Worm (Caenorhabditis elegans) whole organism, L1 larva: Measurements from ENCODE around the gene srlf-36.

Experiments
- C04F5.9 ChIP-seq: sonication (generic microtip); optimal IDR thresholded peaks from 2 replicates; lab custom pipeline; 2016; ENCODE audit warnings: missing genetic modification characterization, missing compliant biosample characterization
- C34B4.2 ChIP-seq: sonication (generic microtip); optimal IDR thresholded peaks from 2 replicates; lab custom pipeline; 2017; ENCODE audit warnings: mild to moderate bottlenecking, missing genetic modification characterization, missing compliant biosample characterization
- F16B12.6 ChIP-seq: fragments of 150-350 bp; optimal IDR thresholded peaks from 2 replicates; lab custom pipeline; 2014; ENCODE audit warnings: missing biosample characterization, missing genetic modification characterization
- Y116A8C.19 ChIP-seq: sonication (generic microtip); optimal IDR thresholded peaks from 2 replicates; lab custom pipeline; 2016; ENCODE audit warnings: missing compliant biosample characterization, missing genetic modification characterization, borderline replicate concordance
- aha-1 ChIP-seq: fragments of 150-350 bp; optimal IDR thresholded peaks from 2 replicates; lab custom pipeline; 2014; ENCODE audit warnings: missing biosample characterization, missing genetic modification characterization
- ama-1 ChIP-seq: fragments of 150-350 bp; optimal IDR thresholded peaks from 2 replicates; lab custom pipeline; 2014
- ceh-63 ChIP-seq: fragments of 200-800 bp; sonication (Bioruptor generic); optimal IDR thresholded peaks from 2 replicates; lab custom pipeline; 2018; ENCODE audit warnings: mild to moderate bottlenecking, missing genetic modification characterization, missing compliant biosample characterization
- ceh-90 ChIP-seq: sonication (generic microtip); optimal IDR thresholded peaks from 2 replicates; lab custom pipeline; 2016; ENCODE audit warnings: missing genetic modification characterization, missing compliant biosample characterization
- ces-1 ChIP-seq: fragments of 150-350 bp; optimal IDR thresholded peaks from 2 replicates; lab custom pipeline; 2014; ENCODE audit warnings: missing biosample characterization, missing genetic modification reagents, missing genetic modification characterization
- dpl-1 ChIP-seq, 3 experiments: fragments of 150-350 bp in 2 of 3; sonication (generic microtip) in 1 of 3; optimal IDR thresholded peaks; 2 replicates each; lab custom pipeline; 2014 to 2017; ENCODE audit warnings: missing biosample characterization in 3 of 3, missing genetic modification characterization in 3 of 3, missing genetic modification reagents in 3 of 3
- dsc-1 ChIP-seq: sonication (generic microtip); optimal IDR thresholded peaks from 2 replicates; lab custom pipeline; 2016; ENCODE audit warnings: mild to moderate bottlenecking, missing genetic modification characterization, missing compliant biosample characterization
- efl-1 ChIP-seq, 4 experiments: fragments of 150-350 bp; optimal IDR thresholded peaks in 3 of 4; peaks in 1 of 4; 1 replicate in 1 of 4; 2 replicates in 3 of 4; lab custom pipeline; 2014; ENCODE audit warnings: missing biosample characterization in 2 of 4, missing genetic modification characterization in 2 of 4, missing genetic modification reagents in 2 of 4
- efl-3 ChIP-seq: fragments of 200-800 bp; sonication (Bioruptor generic); optimal IDR thresholded peaks from 2 replicates; lab custom pipeline; 2018; ENCODE audit warnings: mild to moderate bottlenecking, missing genetic modification characterization, missing compliant biosample characterization
- egl-27 ChIP-seq, 2 experiments: fragments of 150-350 bp in 1 of 2; sonication (generic microtip); optimal IDR thresholded peaks; 3 replicates each; lab custom pipeline; 2017 to 2018; ENCODE audit warnings: missing biosample characterization in 2 of 2, missing genetic modification characterization in 2 of 2, missing genetic modification reagents in 2 of 2
- elt-2 ChIP-seq: sonication (generic microtip); optimal IDR thresholded peaks from 2 replicates; lab custom pipeline; 2016; ENCODE audit warnings: missing genetic modification characterization, mild to moderate bottlenecking, inconsistent platforms, missing compliant biosample characterization, missing genetic modification reagents
- elt-3 ChIP-seq, 6 experiments: fragments of 150-350 bp in 1 of 6; sonication (generic microtip); optimal IDR thresholded peaks; 2 replicates each; lab custom pipeline; 2017 to 2018; ENCODE audit warnings: missing biosample characterization in 6 of 6, missing genetic modification characterization in 6 of 6, inconsistent platforms in 1 of 6
- ets-5 ChIP-seq: fragments of 200-800 bp; sonication (Bioruptor generic); IDR thresholded peaks from 2 replicates; pipeline ENCODE4 v1.3.6; 2022; ENCODE audit warnings: missing genetic modification characterization, missing compliant biosample characterization
- fkh-10 ChIP-seq: sonication (generic microtip); optimal IDR thresholded peaks from 2 replicates; lab custom pipeline; 2017; ENCODE audit warnings: missing biosample characterization, missing genetic modification reagents, missing genetic modification characterization
- fkh-8 ChIP-seq: sonication (generic microtip); optimal IDR thresholded peaks from 2 replicates; lab custom pipeline; 2016; ENCODE audit warnings: mild to moderate bottlenecking, missing genetic modification characterization, missing compliant biosample characterization
- fos-1 ChIP-seq: fragments of 150-350 bp; optimal IDR thresholded peaks from 2 replicates; lab custom pipeline; 2014; ENCODE audit warnings: missing biosample characterization, missing genetic modification characterization
- grh-1 ChIP-seq: fragments of 200-800 bp; sonication (Bioruptor generic); IDR thresholded peaks from 2 replicates; pipeline ENCODE4 v1.3.6; 2022; ENCODE audit warnings: missing genetic modification reagents, missing genetic modification characterization, missing compliant biosample characterization
- hlh-17 ChIP-seq: fragments of 200-800 bp; sonication (Bioruptor generic); optimal IDR thresholded peaks from 2 replicates; lab custom pipeline; 2018; ENCODE audit warnings: missing genetic modification characterization, mild to moderate bottlenecking, missing compliant biosample characterization, moderate library complexity, borderline replicate concordance
- hlh-4 ChIP-seq: sonication (generic microtip); optimal IDR thresholded peaks from 2 replicates; lab custom pipeline; 2016; ENCODE audit warnings: mild to moderate bottlenecking, missing genetic modification characterization, missing compliant biosample characterization
- isw-1 ChIP-seq: fragments of 200-800 bp; sonication (Bioruptor generic); IDR thresholded peaks from 2 replicates; pipeline ENCODE4 v1.3.6; 2022; ENCODE audit warnings: missing genetic modification characterization, missing compliant biosample characterization
- jun-1 ChIP-seq: fragments of 150-350 bp; optimal IDR thresholded peaks from 2 replicates; lab custom pipeline; 2014; ENCODE audit warnings: missing biosample characterization, missing genetic modification reagents, missing genetic modification characterization
- lin-13 ChIP-seq: fragments of 150-350 bp; optimal IDR thresholded peaks from 2 replicates; lab custom pipeline; 2014; ENCODE audit warnings: missing biosample characterization, missing genetic modification reagents, missing genetic modification characterization
- lin-14 ChIP-seq: fragments of 200-800 bp; sonication (Bioruptor generic); optimal IDR thresholded peaks from 2 replicates; lab custom pipeline; 2018; ENCODE audit warnings: mild to moderate bottlenecking, missing genetic modification characterization, moderate library complexity, missing compliant biosample characterization
- lin-35 ChIP-seq, 2 experiments: fragments of 150-350 bp; optimal IDR thresholded peaks; 2 replicates each; lab custom pipeline; 2014; ENCODE audit warnings: missing biosample characterization in 2 of 2, missing genetic modification characterization in 2 of 2, missing genetic modification reagents in 2 of 2
- lsy-2 ChIP-seq, 2 experiments: fragments of 150-350 bp; optimal IDR thresholded peaks; 2 replicates each; lab custom pipeline; 2014; ENCODE audit warnings: missing biosample characterization in 2 of 2, missing genetic modification characterization in 2 of 2
- mef-2 ChIP-seq: fragments of 150-350 bp; optimal IDR thresholded peaks from 2 replicates; lab custom pipeline; 2014; ENCODE audit warnings: missing biosample characterization, missing genetic modification characterization
- mep-1 ChIP-seq: fragments of 150-350 bp; optimal IDR thresholded peaks from 2 replicates; lab custom pipeline; 2014; ENCODE audit warnings: missing biosample characterization, missing genetic modification characterization
- nhr-11 ChIP-seq: fragments of 150-350 bp; optimal IDR thresholded peaks from 2 replicates; lab custom pipeline; 2014; ENCODE audit warnings: missing biosample characterization, missing genetic modification characterization
- nhr-12 ChIP-seq: sonication (generic microtip); optimal IDR thresholded peaks from 2 replicates; lab custom pipeline; 2017; ENCODE audit warnings: missing biosample characterization, missing genetic modification characterization
- nhr-20 ChIP-seq: sonication (generic microtip); optimal IDR thresholded peaks from 2 replicates; lab custom pipeline; 2016; ENCODE audit warnings: mild to moderate bottlenecking, missing genetic modification characterization, missing compliant biosample characterization
- nhr-28 ChIP-seq: fragments of 150-350 bp; optimal IDR thresholded peaks from 2 replicates; lab custom pipeline; 2014; ENCODE audit warnings: missing biosample characterization, missing genetic modification characterization
- nhr-76 ChIP-seq: sonication (generic microtip); optimal IDR thresholded peaks from 2 replicates; lab custom pipeline; 2017; ENCODE audit warnings: missing biosample characterization, missing genetic modification characterization
- nhr-77 ChIP-seq: fragments of 150-350 bp; optimal IDR thresholded peaks from 2 replicates; lab custom pipeline; 2014; ENCODE audit warnings: missing biosample characterization, missing genetic modification characterization
- nhr-85 ChIP-seq: sonication (generic microtip); peaks from one replicate; lab custom pipeline; 2016; ENCODE audit warnings: missing genetic modification characterization, inconsistent platforms, missing compliant biosample characterization
- pax-3 ChIP-seq: fragments of 200-800 bp; sonication (Bioruptor generic); optimal IDR thresholded peaks from 2 replicates; lab custom pipeline; 2018; ENCODE audit warnings: mild to moderate bottlenecking, missing genetic modification characterization, moderate library complexity, missing compliant biosample characterization
- rnt-1 ChIP-seq: sonication (generic microtip); optimal IDR thresholded peaks from 2 replicates; lab custom pipeline; 2016; ENCODE audit warnings: mild to moderate bottlenecking, missing genetic modification characterization, moderate library complexity, missing compliant biosample characterization
- snpc-4 ChIP-seq: fragments of 150-350 bp; optimal IDR thresholded peaks from 2 replicates; lab custom pipeline; 2014; ENCODE audit warnings: missing biosample characterization, missing genetic modification characterization
- sptf-1 ChIP-seq: fragments of 150-350 bp; optimal IDR thresholded peaks from 2 replicates; lab custom pipeline; 2014; ENCODE audit warnings: missing biosample characterization, missing genetic modification characterization
- sup-37 ChIP-seq: fragments of 200-800 bp; sonication (Bioruptor generic); optimal IDR thresholded peaks from 2 replicates; lab custom pipeline; 2018; ENCODE audit warnings: mild to moderate bottlenecking, missing genetic modification characterization, missing compliant biosample characterization
- tlp-1 ChIP-seq: fragments of 150-350 bp; optimal IDR thresholded peaks from 2 replicates; lab custom pipeline; 2014; ENCODE audit warnings: missing biosample characterization, missing genetic modification characterization
- unc-62 ChIP-seq: fragments of 150-350 bp; optimal IDR thresholded peaks from 2 replicates; lab custom pipeline; 2014; ENCODE audit warnings: missing biosample characterization, missing genetic modification reagents, missing genetic modification characterization
- unc-98 ChIP-seq: fragments of 200-800 bp; sonication (Bioruptor generic); IDR thresholded peaks from 2 replicates; pipeline ENCODE4 v1.3.6; 2022; ENCODE audit warnings: missing genetic modification characterization, missing compliant biosample characterization
- xbp-1 ChIP-seq: sonication (generic microtip); optimal IDR thresholded peaks from 2 replicates; lab custom pipeline; 2016; ENCODE audit warnings: missing genetic modification characterization, missing compliant biosample characterization
- zip-4 ChIP-seq: fragments of 200-800 bp; sonication (Bioruptor generic); optimal IDR thresholded peaks from 2 replicates; lab custom pipeline; 2018; ENCODE audit warnings: mild to moderate bottlenecking, missing genetic modification characterization, moderate library complexity, missing compliant biosample characterization
- ztf-11 ChIP-seq, 2 experiments: sonication (generic microtip); optimal IDR thresholded peaks; 2 replicates each; lab custom pipeline; 2016 to 2017; ENCODE audit warnings: missing genetic modification characterization in 2 of 2, missing biosample characterization in 1 of 2, missing compliant biosample characterization in 1 of 2
- ztf-4 ChIP-seq: fragments of 150-350 bp; optimal IDR thresholded peaks from 2 replicates; lab custom pipeline; 2014; ENCODE audit warnings: missing biosample characterization, missing genetic modification characterization

Gene srlf-36

DNA sequence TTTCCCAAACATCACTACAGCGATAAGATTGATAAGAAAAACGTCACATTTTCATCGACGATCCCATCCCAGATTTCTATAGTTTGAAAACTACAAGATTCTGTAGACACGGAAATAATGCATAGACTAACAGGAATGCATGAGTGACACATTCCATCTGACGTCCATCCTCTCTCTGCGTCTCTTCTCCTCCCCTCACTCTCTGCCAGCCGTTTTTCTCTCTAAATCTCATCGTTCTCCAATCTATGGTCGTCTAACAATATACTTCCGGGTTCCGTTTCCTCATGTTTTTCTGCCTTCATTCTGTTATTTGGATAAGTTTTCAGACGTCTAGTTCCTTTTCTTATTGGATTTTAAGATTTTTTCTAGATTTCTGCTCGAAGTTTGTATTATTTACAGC lies 9.5 kb upstream of the srlf-36 start, which contains the start of gene F48G7.4 (continued):
- peak in 1 of 6 experiments; percentile 23 for TF ChIP-seq elt-3 (tag; optimal IDR thresholded peaks at IDR 0.05; lab: Kevin White, UChicago)
- TF ChIP-seq zip-4 (GFP tag; lab: Kevin White, UChicago): no peak
- TF ChIP-seq ama-1 (lab: Kevin White, UChicago): no peak
- no peak for TF ChIP-seq efl-3 (GFP tag; lab: Kevin White, UChicago)
- TF ChIP-seq hlh-4 (tag; lab: Kevin White, UChicago): no peak
- TF ChIP-seq lsy-2 (tag; optimal IDR thresholded peaks at IDR 0.05; lab: Kevin White, UChicago): peak in 1 of 2 experiments; percentile 72
- peak; percentile 67 for TF ChIP-seq rnt-1 (tag; lab: Kevin White, UChicago)
- TF ChIP-seq grh-1 (GFP tag; lab: Robert Waterston, UW): peak; percentile 48; the same call in 1 of the 2 replicates
- no peak for TF ChIP-seq unc-98 (GFP tag; lab: Robert Waterston, UW)
- TF ChIP-seq F16B12.6 (tag; lab: Kevin White, UChicago): peak; percentile 5
- TF ChIP-seq ceh-63 (GFP tag; lab: Kevin White, UChicago): no peak
- TF ChIP-seq lin-13 (GFP tag; lab: Kevin White, UChicago): peak; percentile 15
- TF ChIP-seq nhr-76 (tag; lab: Kevin White, UChicago): no peak
- TF ChIP-seq elt-2 (tag; lab: Kevin White, UChicago): no peak
- no peak for TF ChIP-seq sptf-1
- TF ChIP-seq fos-1 (tag; lab: Kevin White, UChicago): peak; percentile 60
- TF ChIP-seq Y116A8C.19 (tag; lab: Kevin White, UChicago): no peak
- TF ChIP-seq jun-1 (tag; lab: Kevin White, UChicago): peak; percentile 64
- TF ChIP-seq ets-5: no peak
- TF ChIP-seq lin-35 (GFP tag; optimal IDR thresholded peaks at IDR 0.05; lab: Kevin White, UChicago): peak; percentile 52 to 64
- peak; percentile 64 for TF ChIP-seq xbp-1 (tag; lab: Kevin White, UChicago)
- peak; percentile 73 for TF ChIP-seq ztf-4 (tag; lab: Kevin White, UChicago)
- TF ChIP-seq ztf-11 (tag; optimal IDR thresholded peaks at IDR 0.05; lab: Kevin White, UChicago): no peak
- no peak for TF ChIP-seq tlp-1
- TF ChIP-seq mep-1 (tag; lab: Kevin White, UChicago): peak; percentile 25
- TF ChIP-seq lin-14 (GFP tag; lab: Kevin White, UChicago): peak; percentile 100
- TF ChIP-seq isw-1 (GFP tag; lab: Robert Waterston, UW): peak; percentile 33
- peak; percentile 24 for TF ChIP-seq mef-2 (tag; lab: Kevin White, UChicago)
- TF ChIP-seq dpl-1 (GFP tag; optimal IDR thresholded peaks at IDR 0.05; lab: Kevin White, UChicago): peak; percentile 22 to 44 (median 32)
- peak; percentile 13 for TF ChIP-seq snpc-4 (tag; lab: Kevin White, UChicago)
- TF ChIP-seq dsc-1 (tag; lab: Kevin White, UChicago): peak; percentile 60
- TF ChIP-seq nhr-77 (tag; lab: Kevin White, UChicago): peak; percentile 23
- TF ChIP-seq pax-3 (tag; lab: Kevin White, UChicago): peak; percentile 3
- peak; percentile 91 for TF ChIP-seq fkh-8
- no peak for TF ChIP-seq unc-62 (GFP tag; lab: Kevin White, UChicago)
- TF ChIP-seq egl-27 (tag; optimal IDR thresholded peaks at IDR 0.05; lab: Kevin White, UChicago): peak in 1 of 2 experiments; percentile 45
- peak; percentile 95 for TF ChIP-seq nhr-85 (tag; lab: Kevin White, UChicago)
- TF ChIP-seq efl-1 (optimal IDR thresholded peaks at IDR 0.05; lab: Kevin White, UChicago): peak; percentile 73 to 75
- peak in 1 of 2 experiments; percentile 47 for TF ChIP-seq efl-1 (GFP tag; optimal IDR thresholded peaks at IDR 0.05 in 1 of 2; lab: Kevin White, UChicago)
- no peak for TF ChIP-seq hlh-17

DNA sequence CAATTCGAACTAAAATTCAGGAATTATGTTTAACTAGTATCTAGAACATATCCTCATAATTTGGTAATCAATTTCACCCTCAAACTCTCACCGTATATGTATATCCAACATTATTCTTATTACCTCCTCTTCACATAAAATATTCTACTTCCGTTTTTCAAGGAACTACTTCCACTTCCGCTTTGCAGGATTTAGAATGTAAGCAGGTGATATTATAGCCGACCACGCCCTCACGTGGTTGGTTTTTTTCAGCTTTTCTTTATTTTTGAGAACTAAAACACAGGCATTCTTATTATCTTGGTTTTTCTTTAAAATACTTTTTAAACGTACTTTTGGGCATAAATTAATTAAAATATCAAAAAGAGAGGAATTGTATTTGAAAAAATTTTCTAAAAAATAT lies 8.3 kb upstream of the srlf-36 start:
- TF ChIP-seq nhr-77 (tag; lab: Kevin White, UChicago): no peak
- TF ChIP-seq fkh-10 (GFP tag; lab: Kevin White, UChicago): no peak
- TF ChIP-seq C04F5.9 (tag; lab: Kevin White, UChicago): no peak
- peak; percentile 93 for TF ChIP-seq fkh-8
- no peak for TF ChIP-seq lin-35 (GFP tag; optimal IDR thresholded peaks at IDR 0.05; lab: Kevin White, UChicago)
- TF ChIP-seq Y116A8C.19 (tag; lab: Kevin White, UChicago): no peak
- TF ChIP-seq tlp-1: no peak
- TF ChIP-seq ceh-90 (tag; lab: Kevin White, UChicago): no peak
- TF ChIP-seq fos-1 (tag; lab: Kevin White, UChicago): no peak
- no peak for TF ChIP-seq sptf-1
- TF ChIP-seq ces-1: no peak
- TF ChIP-seq sup-37 (GFP tag; lab: Kevin White, UChicago): no peak
- peak; percentile 44 for TF ChIP-seq nhr-20 (tag; lab: Kevin White, UChicago)
- TF ChIP-seq nhr-76 (tag; lab: Kevin White, UChicago): no peak
- TF ChIP-seq aha-1 (tag; lab: Kevin White, UChicago): no peak
- TF ChIP-seq efl-1 (optimal IDR thresholded peaks at IDR 0.05; lab: Kevin White, UChicago): no peak
- no peak for TF ChIP-seq efl-1 (GFP tag; optimal IDR thresholded peaks at IDR 0.05 in 1 of 2; lab: Kevin White, UChicago)
- TF ChIP-seq nhr-12 (tag; lab: Kevin White, UChicago): no peak
- TF ChIP-seq nhr-11 (tag; lab: Kevin White, UChicago): peak; percentile 27
- no peak for TF ChIP-seq pax-3 (tag; lab: Kevin White, UChicago)
- TF ChIP-seq grh-1 (GFP tag; lab: Robert Waterston, UW): no peak
- no peak for TF ChIP-seq C34B4.2
- TF ChIP-seq lsy-2 (tag; optimal IDR thresholded peaks at IDR 0.05; lab: Kevin White, UChicago): peak in 1 of 2 experiments; percentile 38
- no peak for TF ChIP-seq nhr-28 (tag; lab: Kevin White, UChicago)
